Worm (Caenorhabditis elegans) whole organism, early embryonic: Measurements from ENCODE around the gene metl-6.

Experiments used
- B0310.2 ChIP-seq: sonication (generic microtip); optimal IDR thresholded peaks from 2 replicates; lab custom pipeline; 2016; ENCODE audit warnings: mild to moderate bottlenecking, missing genetic modification characterization, missing compliant biosample characterization
- ama-1 ChIP-seq: fragments of 150-350 bp; optimal IDR thresholded peaks from 2 replicates; lab custom pipeline; 2014

ce11 chrIII:3966143-3966542 is 44.6 kb upstream of the metl-6 start:
- TF ChIP-seq B0310.2 (tag; lab: Kevin White, UChicago) (no peak), ama-1 (no peak)
